Fruit fly (Drosophila melanogaster): ENCODE data around the gene Cog8.

dm6 chr2L:11452601-11453345 is 46.0 kb downstream of the Cog8 start:
- TF ChIP-seq CG13204 (GFP tag; optimal IDR thresholded peaks at IDR 0.05) (no peak), CG32121 (GFP tag; IDR thresholded peaks at IDR 0.05) (no peak), gl (tag; optimal IDR thresholded peaks at IDR 0.05) (no peak), CG12605 (GFP tag; IDR thresholded peaks at IDR 0.05) (no peak), CG8301 (tag; optimal IDR thresholded peaks at IDR 0.05) (no peak), CG17806 (tag; optimal IDR thresholded peaks at IDR 0.05) (no peak)

Measured in whole organism, pupa.